Worm (Caenorhabditis elegans): ENCODE data around the gene egl-47.

ce11 chrV:9950861-9951260 lies 51.5 kb downstream of the egl-47 start, which contains the start of gene ttr-46:
- TF ChIP-seq nhr-11 (tag; optimal IDR thresholded peaks at IDR 0.05) (no peak), ceh-82 (tag; optimal IDR thresholded peaks at IDR 0.05) (no peak), nhr-25 (tag; optimal IDR thresholded peaks at IDR 0.05) (no peak), ZK546.5 (tag; optimal IDR thresholded peaks at IDR 0.05) (no peak), lin-13 (GFP tag; optimal IDR thresholded peaks at IDR 0.05) (no peak)

All from whole organism, L2 larva.